Fruit fly (Drosophila melanogaster): ENCODE measurements around the gene CG14635.

dm6 chrX:838012-838411, 6.6 kb upstream of the CG14635 start:
- no peak for TF ChIP-seq gl (tag; optimal IDR thresholded peaks at IDR 0.05)
- no peak for TF ChIP-seq Pif1B (GFP tag; optimal IDR thresholded peaks at IDR 0.05)
- no peak for TF ChIP-seq CG12605 (GFP tag; IDR thresholded peaks at IDR 0.05)

Measured in whole organism, pupa.